Worm (Caenorhabditis elegans) whole organism, late embryonic: ENCODE results near the gene imp-2.

Experiments used
- C38D4.7 ChIP-seq: fragments of 200-800 bp; sonication (Bioruptor generic); optimal IDR thresholded peaks from 2 replicates; lab custom pipeline; 2018; ENCODE audit warnings: mild to moderate bottlenecking, missing genetic modification characterization, moderate library complexity, missing compliant biosample characterization
- K02D7.2 ChIP-seq: sonication (generic microtip); optimal IDR thresholded peaks from 2 replicates; lab custom pipeline; 2017; ENCODE audit warnings: mild to moderate bottlenecking, missing genetic modification characterization, missing compliant biosample characterization
- K09A11.1 ChIP-seq: sonication (generic microtip); optimal IDR thresholded peaks from 2 replicates; lab custom pipeline; 2017; ENCODE audit warnings: antibody characterized with exemption, mild to moderate bottlenecking, missing genetic modification characterization, missing compliant biosample characterization; ENCODE audit not compliant: insufficient read depth
- T23F11.4 ChIP-seq: fragments of 200-800 bp; sonication (Bioruptor generic); optimal IDR thresholded peaks from 2 replicates; lab custom pipeline; 2018; ENCODE audit warnings: mild to moderate bottlenecking, missing genetic modification characterization, missing compliant biosample characterization
- ahr-1 ChIP-seq: sonication (generic microtip); optimal IDR thresholded peaks from 2 replicates; lab custom pipeline; 2016; ENCODE audit warnings: missing genetic modification characterization, missing compliant biosample characterization
- ama-1 ChIP-seq: fragments of 150-350 bp; optimal IDR thresholded peaks from 2 replicates; lab custom pipeline; 2014
- ceh-14 ChIP-seq: sonication (generic microtip); optimal IDR thresholded peaks from 2 replicates; lab custom pipeline; 2016; ENCODE audit warnings: missing genotype, missing genetic modification characterization, missing compliant biosample characterization
- ceh-18 ChIP-seq: sonication (generic microtip); optimal IDR thresholded peaks from 2 replicates; lab custom pipeline; 2016; ENCODE audit warnings: missing genetic modification characterization, missing compliant biosample characterization
- ceh-19 ChIP-seq: fragments of 200-800 bp; sonication (Bioruptor generic); optimal IDR thresholded peaks from 2 replicates; lab custom pipeline; 2018; ENCODE audit warnings: mild to moderate bottlenecking, missing genetic modification characterization, missing compliant biosample characterization
- ceh-2 ChIP-seq: sonication (generic microtip); optimal IDR thresholded peaks from 2 replicates; lab custom pipeline; 2016; ENCODE audit warnings: missing genotype, missing genetic modification characterization, missing compliant biosample characterization
- ceh-22 ChIP-seq: sonication (generic microtip); optimal IDR thresholded peaks from 2 replicates; lab custom pipeline; 2017; ENCODE audit warnings: missing biosample characterization, missing genetic modification characterization
- ceh-24 ChIP-seq: sonication (generic microtip); optimal IDR thresholded peaks from 2 replicates; lab custom pipeline; 2016; ENCODE audit warnings: mild to moderate bottlenecking, missing genetic modification characterization, missing compliant biosample characterization
- ceh-30 ChIP-seq: fragments of 150-350 bp; optimal IDR thresholded peaks from 2 replicates; lab custom pipeline; 2014; ENCODE audit warnings: missing biosample characterization, missing genetic modification characterization
- ceh-31 ChIP-seq: sonication (generic microtip); optimal IDR thresholded peaks from 2 replicates; lab custom pipeline; 2016; ENCODE audit warnings: missing genetic modification characterization, missing compliant biosample characterization
- ceh-45 ChIP-seq: fragments of 200-800 bp; sonication (Bioruptor generic); IDR thresholded peaks from 2 replicates; pipeline ENCODE4 v1.3.6; 2022; ENCODE audit warnings: missing genetic modification reagents, missing genetic modification characterization, missing compliant biosample characterization
- dmd-4 ChIP-seq: sonication (generic microtip); optimal IDR thresholded peaks from 2 replicates; lab custom pipeline; 2016; ENCODE audit warnings: borderline replicate concordance, missing genetic modification characterization, missing compliant biosample characterization
- dve-1 ChIP-seq: sonication (generic microtip); optimal IDR thresholded peaks from 2 replicates; lab custom pipeline; 2017; ENCODE audit warnings: antibody characterized with exemption, mild to moderate bottlenecking, missing genetic modification characterization, missing compliant biosample characterization
- elt-2 ChIP-seq: sonication (generic microtip); optimal IDR thresholded peaks from 2 replicates; lab custom pipeline; 2016; ENCODE audit warnings: missing genetic modification reagents, missing genetic modification characterization, missing compliant biosample characterization
- ets-4 ChIP-seq: sonication (generic microtip); optimal IDR thresholded peaks from 2 replicates; lab custom pipeline; 2016; ENCODE audit warnings: missing genetic modification characterization, missing compliant biosample characterization
- fkh-6 ChIP-seq: sonication (generic microtip); optimal IDR thresholded peaks from 2 replicates; lab custom pipeline; 2016; ENCODE audit warnings: missing genetic modification characterization, missing compliant biosample characterization
- gmeb-2 ChIP-seq: sonication (generic microtip); optimal IDR thresholded peaks from 2 replicates; lab custom pipeline; 2016; ENCODE audit warnings: missing genetic modification characterization, inconsistent platforms, missing compliant biosample characterization
- hlh-6 ChIP-seq: sonication (generic microtip); optimal IDR thresholded peaks from 2 replicates; lab custom pipeline; 2016; ENCODE audit warnings: missing genotype, missing genetic modification characterization, missing compliant biosample characterization
- lim-6 ChIP-seq: sonication (generic microtip); optimal IDR thresholded peaks from 2 replicates; lab custom pipeline; 2016; ENCODE audit warnings: missing genetic modification characterization, missing compliant biosample characterization
- madf-2 ChIP-seq: sonication (generic microtip); optimal IDR thresholded peaks from 2 replicates; lab custom pipeline; 2017; ENCODE audit warnings: missing genetic modification characterization, missing compliant biosample characterization
- mec-3 ChIP-seq: sonication (generic microtip); optimal IDR thresholded peaks from 2 replicates; lab custom pipeline; 2016; ENCODE audit warnings: borderline replicate concordance, missing genetic modification characterization, missing compliant biosample characterization
- nfya-1 ChIP-seq: sonication (generic microtip); optimal IDR thresholded peaks from 2 replicates; lab custom pipeline; 2017; ENCODE audit warnings: missing genetic modification characterization, mild to moderate bottlenecking, missing compliant biosample characterization, antibody characterized with exemption, moderate library complexity
- nhr-11 ChIP-seq: fragments of 150-350 bp; optimal IDR thresholded peaks from 2 replicates; lab custom pipeline; 2014; ENCODE audit warnings: missing biosample characterization, missing genetic modification characterization
- pat-9 ChIP-seq: fragments of 200-800 bp; sonication (Bioruptor generic); optimal IDR thresholded peaks from 2 replicates; lab custom pipeline; 2018; ENCODE audit warnings: mild to moderate bottlenecking, missing genetic modification characterization, moderate library complexity, missing compliant biosample characterization
- pha-4 ChIP-seq: fragments of 150-350 bp; optimal IDR thresholded peaks from 2 replicates; lab custom pipeline; 2018; ENCODE audit warnings: missing biosample characterization, missing genetic modification reagents, missing genetic modification characterization
- pqm-1 ChIP-seq: sonication (generic microtip); optimal IDR thresholded peaks from 2 replicates; lab custom pipeline; 2016; ENCODE audit warnings: missing genetic modification characterization, missing compliant biosample characterization
- pros-1 ChIP-seq: fragments of 150-350 bp; optimal IDR thresholded peaks from 2 replicates; lab custom pipeline; 2014; ENCODE audit warnings: missing biosample characterization, missing genetic modification reagents, missing genetic modification characterization
- rnt-1 ChIP-seq: sonication (generic microtip); optimal IDR thresholded peaks from 2 replicates; lab custom pipeline; 2016; ENCODE audit warnings: missing genetic modification characterization, missing compliant biosample characterization
- sdc-2 ChIP-seq: sonication (generic microtip); optimal IDR thresholded peaks from 2 replicates; lab custom pipeline; 2016; ENCODE audit warnings: missing genotype, missing genetic modification characterization, missing compliant biosample characterization
- sox-2 ChIP-seq: fragments of 200-800 bp; sonication (Bioruptor generic); IDR thresholded peaks from 2 replicates; pipeline ENCODE4 v1.3.6; 2022; ENCODE audit warnings: missing genetic modification reagents, missing genetic modification characterization, missing compliant biosample characterization
- sox-4 ChIP-seq: sonication (generic microtip); optimal IDR thresholded peaks from 2 replicates; lab custom pipeline; 2017; ENCODE audit warnings: mild to moderate bottlenecking, missing genetic modification characterization, inconsistent platforms, missing compliant biosample characterization
- tbx-7 ChIP-seq: sonication (generic microtip); optimal IDR thresholded peaks from 2 replicates; lab custom pipeline; 2016; ENCODE audit warnings: missing genotype, missing genetic modification characterization, missing compliant biosample characterization
- ttx-3 ChIP-seq: sonication (generic microtip); optimal IDR thresholded peaks from 2 replicates; lab custom pipeline; 2016; ENCODE audit warnings: missing genetic modification reagents, missing genetic modification characterization, missing compliant biosample characterization
- unc-55 ChIP-seq: sonication (generic microtip); optimal IDR thresholded peaks from 2 replicates; lab custom pipeline; 2017; ENCODE audit warnings: missing biosample characterization, missing genetic modification reagents, missing genetic modification characterization
- ztf-16 ChIP-seq: sonication (generic microtip); optimal IDR thresholded peaks from 2 replicates; lab custom pipeline; 2017; ENCODE audit warnings: missing genetic modification characterization, missing compliant biosample characterization

Gene imp-2

ce11 chrIV:11082789-11083235, 35.9 kb downstream of the imp-2 start (continued):
- peak; percentile 60 for TF ChIP-seq madf-2
- peak; percentile 82 for TF ChIP-seq ceh-14 (tag; lab: Kevin White, UChicago)
- peak; percentile 94 for TF ChIP-seq ceh-18 (tag; lab: Kevin White, UChicago)
- no peak for TF ChIP-seq gmeb-2 (tag; lab: Kevin White, UChicago)
- no peak for TF ChIP-seq ceh-45 (GFP tag; lab: Robert Waterston, UW)
- peak; percentile 43 for TF ChIP-seq sdc-2
- no peak for TF ChIP-seq K09A11.1 (tag; lab: Kevin White, UChicago)
- TF ChIP-seq sox-2 (GFP tag; lab: Robert Waterston, UW): no peak
- peak; percentile 73 for TF ChIP-seq pqm-1 (tag; lab: Kevin White, UChicago)
- TF ChIP-seq C38D4.7: no peak
- peak; percentile 18 for TF ChIP-seq mec-3 (tag; lab: Kevin White, UChicago)
- peak; percentile 94 for TF ChIP-seq ceh-31 (tag; lab: Kevin White, UChicago)
- peak; percentile 54 for TF ChIP-seq ztf-16

- TF ChIP-seq K02D7.2 (no peak), tbx-7 (tag; lab: Kevin White, UChicago) (no peak), pqm-1 (tag; lab: Kevin White, UChicago) (no peak), ceh-14 (tag; lab: Kevin White, UChicago) (no peak), dmd-4 (tag; lab: Kevin White, UChicago) (no peak), ets-4 (no peak), dve-1 (tag; lab: Kevin White, UChicago) (no peak), ttx-3 (tag; lab: Kevin White, UChicago) (no peak), ceh-22 (tag; lab: Kevin White, UChicago) (no peak), ceh-30 (tag; lab: Kevin White, UChicago) (no peak), nhr-11 (tag; lab: Kevin White, UChicago) (no peak), C38D4.7 (no peak), pros-1 (no peak), mec-3 (tag; lab: Kevin White, UChicago) (no peak), ceh-19 (GFP tag; lab: Kevin White, UChicago) (no peak), pha-4 (no peak), pat-9 (tag; lab: Kevin White, UChicago) (no peak), T23F11.4 (GFP tag; lab: Kevin White, UChicago) (no peak)
Measured at ce11 chrIV:11082153-11082552, 36.5 kb downstream of the imp-2 start, which contains the start of gene let-70. TSS of gene let-70 (minus strand) at chrIV:11082253.

ce11 chrIV:11080823-11081285, 37.8 kb downstream of the imp-2 start, which contains the start of gene atg-7:
TSS of gene atg-7 (minus strand) at chrIV:11081055.
- TF ChIP-seq sox-4 (tag; lab: Kevin White, UChicago) (no peak), ztf-16 (no peak), fkh-6 (tag; lab: Kevin White, UChicago) (no peak), ama-1 (lab: Kevin White, UChicago) (peak; percentile 26)
- TF ChIP-seq, all 69 proteins: peak for 1

ce11 chrIV:11078482-11078881, 40.2 kb downstream of the imp-2 start, which contains the start of gene Y5F2A.4:
TSS of gene Y5F2A.4 (minus strand) at chrIV:11078582.
- TF ChIP-seq mec-3 (tag; lab: Kevin White, UChicago): no peak
- no peak for TF ChIP-seq ceh-24 (tag; lab: Kevin White, UChicago)
- TF ChIP-seq ahr-1 (tag; lab: Kevin White, UChicago): no peak
- TF ChIP-seq C38D4.7: no peak
- no peak for TF ChIP-seq hlh-6
- TF ChIP-seq unc-55 (GFP tag; lab: Kevin White, UChicago): no peak
- TF ChIP-seq pqm-1 (tag; lab: Kevin White, UChicago): no peak
- no peak for TF ChIP-seq rnt-1
- TF ChIP-seq pat-9 (tag; lab: Kevin White, UChicago): no peak
- no peak for TF ChIP-seq ceh-2 (tag; lab: Kevin White, UChicago)
- no peak for TF ChIP-seq pros-1
- TF ChIP-seq elt-2 (tag; lab: Kevin White, UChicago): no peak
- TF ChIP-seq K09A11.1 (tag; lab: Kevin White, UChicago): no peak
- no peak for TF ChIP-seq lim-6 (tag; lab: Kevin White, UChicago)
- TF ChIP-seq nfya-1: no peak
